Worm (Caenorhabditis elegans): ENCODE measurements around the gene D1014.13.

DNA sequence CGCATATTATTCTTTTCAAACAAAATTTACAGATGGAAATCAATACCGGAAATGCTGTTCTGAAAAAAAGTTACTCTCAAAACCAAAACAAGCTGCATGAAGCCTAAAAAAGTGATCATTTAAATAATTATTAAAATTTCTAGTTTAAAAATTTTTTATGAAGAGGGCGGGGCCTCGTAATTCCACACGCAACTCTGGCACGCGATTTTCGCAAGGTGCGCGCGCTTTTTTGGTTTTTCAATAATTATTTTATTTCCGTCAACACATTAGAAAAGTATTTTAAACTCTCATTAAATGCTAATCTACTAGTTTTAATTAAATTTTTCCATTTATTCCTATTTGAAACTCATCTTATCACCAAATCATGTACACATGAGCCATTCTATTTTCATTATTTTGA lies 15.7 kb upstream of the D1014.13 start:
- TF ChIP-seq ref-1 (GFP tag; conservative IDR thresholded peaks at IDR 0.05) (no peak), med-1 (GFP tag; optimal IDR thresholded peaks at IDR 0.05; ENCODE audit: insufficient read depth) (no peak), cog-1 (tag; optimal IDR thresholded peaks at IDR 0.05) (no peak), flt-1 (GFP tag; IDR thresholded peaks at IDR 0.05) (no peak), ztf-23 (GFP tag; IDR thresholded peaks at IDR 0.05) (no peak), tab-1 (GFP tag; IDR thresholded peaks at IDR 0.05) (no peak)

All from whole organism, midembryonic.